Fruit fly (Drosophila melanogaster): Measurements from ENCODE around the gene CG2021.
A peak's percentile ranks its signal among the peaks of the same experiment; 100 is the strongest.

Gene CG2021

dm6 chr3L:1794164-1794942, 17.1 kb upstream of the CG2021 start:
- no peak for TF ChIP-seq EcR (GFP tag; optimal IDR thresholded peaks at IDR 0.05)
- peak; percentile 85 for TF ChIP-seq Dll (optimal IDR thresholded peaks at IDR 0.05)

dm6 chr3L:1789339-1789738, 12.1 kb upstream of the CG2021 start:
- TF ChIP-seq CG8478 (optimal IDR thresholded peaks at IDR 0.05) (no peak), EcR (GFP tag; optimal IDR thresholded peaks at IDR 0.05) (no peak), Dll (optimal IDR thresholded peaks at IDR 0.05) (no peak), psq (optimal IDR thresholded peaks at IDR 0.05) (no peak), usp (GFP tag; optimal IDR thresholded peaks at IDR 0.05) (no peak)

dm6 chr3L:1784092-1784491, 6.9 kb upstream of the CG2021 start:
- TF ChIP-seq EcR (GFP tag; optimal IDR thresholded peaks at IDR 0.05) (no peak), Dll (optimal IDR thresholded peaks at IDR 0.05) (no peak), CG8478 (optimal IDR thresholded peaks at IDR 0.05) (no peak), usp (GFP tag; optimal IDR thresholded peaks at IDR 0.05) (no peak), psq (optimal IDR thresholded peaks at IDR 0.05) (no peak), pan (optimal IDR thresholded peaks at IDR 0.05) (no peak)

dm6 chr3L:1774713-1775648, 2.2 kb downstream of the CG2021 start, which contains the start of the genes CG13933 and PolD2:
Gene CG13933, minus strand, starts transcription at chr3L:1775147.
Gene PolD2, plus strand, starts transcription at chr3L:1775633.
- TF ChIP-seq CG8478 (optimal IDR thresholded peaks at IDR 0.05) (no peak), Dll (optimal IDR thresholded peaks at IDR 0.05) (no peak)

- TF ChIP-seq Dll (optimal IDR thresholded peaks at IDR 0.05), result no peak
- TF ChIP-seq usp (GFP tag; optimal IDR thresholded peaks at IDR 0.05), result no peak
- no peak for TF ChIP-seq psq (optimal IDR thresholded peaks at IDR 0.05)
- TF ChIP-seq pan (optimal IDR thresholded peaks at IDR 0.05), result no peak
- no peak for TF ChIP-seq EcR (GFP tag; optimal IDR thresholded peaks at IDR 0.05)
- TF ChIP-seq CG8478 (optimal IDR thresholded peaks at IDR 0.05), result no peak
These were observed 4.6 kb downstream of the CG2021 start for dm6 chr3L:1772593-1772992.

dm6 chr3L:1771658-1772057, 5.6 kb downstream of the CG2021 start, which contains the start of gene Dhc62B:
Gene Dhc62B, minus strand, starts transcription at chr3L:1771758.
- TF ChIP-seq EcR (GFP tag; optimal IDR thresholded peaks at IDR 0.05) (no peak), Dll (optimal IDR thresholded peaks at IDR 0.05) (no peak), CG8478 (optimal IDR thresholded peaks at IDR 0.05) (no peak), usp (GFP tag; optimal IDR thresholded peaks at IDR 0.05) (no peak), psq (optimal IDR thresholded peaks at IDR 0.05) (no peak), pan (optimal IDR thresholded peaks at IDR 0.05) (no peak)

- TF ChIP-seq usp (GFP tag; optimal IDR thresholded peaks at IDR 0.05) (no peak), Dll (optimal IDR thresholded peaks at IDR 0.05) (no peak), pan (optimal IDR thresholded peaks at IDR 0.05) (no peak), CG8478 (optimal IDR thresholded peaks at IDR 0.05) (no peak), psq (optimal IDR thresholded peaks at IDR 0.05) (no peak), EcR (GFP tag; optimal IDR thresholded peaks at IDR 0.05) (no peak)
These were observed 21.1 kb downstream of the CG2021 start, which contains the start of gene CG8001 for dm6 chr3L:1756143-1756542. Gene CG8001, plus strand, starts transcription at chr3L:1756159.

dm6 chr3L:1755458-1755984, 21.7 kb downstream of the CG2021 start, which contains the start of gene Cht2:
Gene Cht2, minus strand, starts transcription at chr3L:1755934.
- no peak for TF ChIP-seq EcR (GFP tag; optimal IDR thresholded peaks at IDR 0.05)
- TF ChIP-seq Dll (optimal IDR thresholded peaks at IDR 0.05), result peak; percentile 63

dm6 chr3L:1754935-1755334, 22.3 kb downstream of the CG2021 start:
- TF ChIP-seq psq (optimal IDR thresholded peaks at IDR 0.05) (no peak), usp (GFP tag; optimal IDR thresholded peaks at IDR 0.05) (no peak)

- no peak for TF ChIP-seq EcR (GFP tag; optimal IDR thresholded peaks at IDR 0.05)
- no peak for TF ChIP-seq pan (optimal IDR thresholded peaks at IDR 0.05)
- no peak for TF ChIP-seq usp (GFP tag; optimal IDR thresholded peaks at IDR 0.05)
- TF ChIP-seq Dll (optimal IDR thresholded peaks at IDR 0.05), result no peak
- no peak for TF ChIP-seq psq (optimal IDR thresholded peaks at IDR 0.05)
- TF ChIP-seq CG8478 (optimal IDR thresholded peaks at IDR 0.05), result no peak
These were observed 22.9 kb downstream of the CG2021 start for dm6 chr3L:1754262-1754661.

dm6 chr3L:1748218-1748617, 29.0 kb downstream of the CG2021 start:
- TF ChIP-seq EcR (GFP tag; optimal IDR thresholded peaks at IDR 0.05) (no peak), Dll (optimal IDR thresholded peaks at IDR 0.05) (no peak)

dm6 chr3L:1746338-1747199, 30.6 kb downstream of the CG2021 start, which contains the start of gene CG13921:
Gene CG13921, plus strand, starts transcription at chr3L:1746907.
- TF ChIP-seq usp (GFP tag; optimal IDR thresholded peaks at IDR 0.05) (no peak), pan (optimal IDR thresholded peaks at IDR 0.05) (no peak), psq (optimal IDR thresholded peaks at IDR 0.05) (no peak)

Measured in whole organism.